Fruit fly (Drosophila melanogaster): Measurements from ENCODE around the gene Amt.

Amt gene

dm6 chr3R:15243452-15243851 lies 5.5 kb downstream of the Amt start (continued):
- TF ChIP-seq row (GFP tag; IDR thresholded peaks at IDR 0.05), result no peak
- TF ChIP-seq Mes4 (GFP tag; optimal IDR thresholded peaks at IDR 0.05), result no peak
- TF ChIP-seq unpg (GFP tag; optimal IDR thresholded peaks at IDR 0.05), result no peak
- no peak for TF ChIP-seq wdn (GFP tag; IDR thresholded peaks at IDR 0.05)
- no peak for TF ChIP-seq CTCF (GFP tag; optimal IDR thresholded peaks at IDR 0.05)
- TF ChIP-seq CG31441 (GFP tag; IDR thresholded peaks at IDR 0.05), result no peak
- no peak for TF ChIP-seq Taf1 (GFP tag; IDR thresholded peaks at IDR 0.05)
- TF ChIP-seq CG10209 (GFP tag; optimal IDR thresholded peaks at IDR 0.05), result no peak
- TF ChIP-seq crc (GFP tag; optimal IDR thresholded peaks at IDR 0.05), result no peak
- TF ChIP-seq CG7357 (GFP tag; IDR thresholded peaks at IDR 0.05), result no peak
- TF ChIP-seq Max (GFP tag; optimal IDR thresholded peaks at IDR 0.05), result peak; percentile 83
- TF ChIP-seq Tbp (GFP tag; optimal IDR thresholded peaks at IDR 0.05), result no peak
- no peak for TF ChIP-seq sug (tag; optimal IDR thresholded peaks at IDR 0.05)
- TF ChIP-seq Kr (GFP tag; optimal IDR thresholded peaks at IDR 0.05), result peak; percentile 30
- TF ChIP-seq Six4 (GFP tag; optimal IDR thresholded peaks at IDR 0.05), result no peak
- TF ChIP-seq exex (tag; optimal IDR thresholded peaks at IDR 0.05), result no peak
- TF ChIP-seq Sry-δ (GFP tag; optimal IDR thresholded peaks at IDR 0.05), result no peak
- no peak for TF ChIP-seq CG9876 (GFP tag; optimal IDR thresholded peaks at IDR 0.05)
- peak; percentile 28; the same call in 1 of the 2 replicates for TF ChIP-seq CG9932 (GFP tag; IDR thresholded peaks at IDR 0.05)
- TF ChIP-seq seq (GFP tag; IDR thresholded peaks at IDR 0.05), result no peak
- no peak for TF ChIP-seq CoRest (tag; optimal IDR thresholded peaks at IDR 0.05)
- no peak for TF ChIP-seq CG9727 (GFP tag; optimal IDR thresholded peaks at IDR 0.05)
- TF ChIP-seq mam (GFP tag; optimal IDR thresholded peaks at IDR 0.05), result no peak
- no peak for TF ChIP-seq zen2 (GFP tag; IDR thresholded peaks at IDR 0.05; ENCODE audit: partially characterized antibody)
- TF ChIP-seq aop (GFP tag; IDR thresholded peaks at IDR 0.05), result no peak
- no peak for TF ChIP-seq Oli (tag; optimal IDR thresholded peaks at IDR 0.05)
- TF ChIP-seq CG18599 (GFP tag; optimal IDR thresholded peaks at IDR 0.05), result no peak
- TF ChIP-seq Rfx (GFP tag; IDR thresholded peaks at IDR 0.05), result no peak
- TF ChIP-seq Side (GFP tag; optimal IDR thresholded peaks at IDR 0.05), result no peak
- peak; percentile 13 for TF ChIP-seq CG8924 (tag; optimal IDR thresholded peaks at IDR 0.05)
- TF ChIP-seq CG2202 (tag; optimal IDR thresholded peaks at IDR 0.05), result no peak
- TF ChIP-seq CG12236 (GFP tag; optimal IDR thresholded peaks at IDR 0.05), result no peak
- TF ChIP-seq CG10147 (GFP tag; optimal IDR thresholded peaks at IDR 0.05), result no peak
- TF ChIP-seq CG15073 (GFP tag; optimal IDR thresholded peaks at IDR 0.05), result no peak
- TF ChIP-seq CG16815 (GFP tag; optimal IDR thresholded peaks at IDR 0.05), result no peak
- no peak for TF ChIP-seq CrebB (tag; optimal IDR thresholded peaks at IDR 0.05)
- TF ChIP-seq lab (GFP tag; optimal IDR thresholded peaks at IDR 0.05), result no peak
- TF ChIP-seq Sin3A (optimal IDR thresholded peaks at IDR 0.05), result no peak
- TF ChIP-seq ase (GFP tag; IDR thresholded peaks at IDR 0.05), result no peak
- no peak for TF ChIP-seq CG6689 (GFP tag; IDR thresholded peaks at IDR 0.05)
- TF ChIP-seq trem (tag; optimal IDR thresholded peaks at IDR 0.05), result no peak
- TF ChIP-seq H2.0 (GFP tag; IDR thresholded peaks at IDR 0.05), result no peak
- no peak for TF ChIP-seq corto (GFP tag; optimal IDR thresholded peaks at IDR 0.05)
- no peak for TF ChIP-seq usp (GFP tag; optimal IDR thresholded peaks at IDR 0.05)
- TF ChIP-seq CG17612 (GFP tag; IDR thresholded peaks at IDR 0.05), result no peak
- no peak for TF ChIP-seq CG1233 (GFP tag; optimal IDR thresholded peaks at IDR 0.05)
- TF ChIP-seq CG13296 (GFP tag; optimal IDR thresholded peaks at IDR 0.05), result no peak
- TF ChIP-seq pum (GFP tag; optimal IDR thresholded peaks at IDR 0.05), result no peak
- no peak for TF ChIP-seq lov (optimal IDR thresholded peaks at IDR 0.05)
- no peak for TF ChIP-seq lov (GFP tag; IDR thresholded peaks at IDR 0.05)
- TF ChIP-seq bab2 (GFP tag; optimal IDR thresholded peaks at IDR 0.05), result no peak
- no peak for TF ChIP-seq CG1792 (GFP tag; optimal IDR thresholded peaks at IDR 0.05)
- TF ChIP-seq CG11456 (GFP tag; IDR thresholded peaks at IDR 0.05), result no peak
- TF ChIP-seq abd-A (tag; optimal IDR thresholded peaks at IDR 0.05), result peak; percentile 68

Data from whole organism, embryonic.